Fruit fly (Drosophila melanogaster) ovary, adult (tissue): Measurements from ENCODE around the gene CG13040.

Source experiments
- CG17801 ChIP-seq: fragments of 200-800 bp; optimal IDR thresholded peaks from 2 replicates; lab custom pipeline; 2019; ENCODE audit warnings: missing biosample characterization, mild to moderate bottlenecking, missing genetic modification characterization, moderate library complexity; ENCODE audit not compliant: partially characterized antibody

The CG13040 gene

dm6 chr3L:16323372-16323771 lies 3.2 kb downstream of the CG13040 start, which contains the start of gene CG13059:
Gene CG13059, plus strand, starts transcription at chr3L:16323672.
- no peak for TF ChIP-seq CG17801 (GFP tag; lab: Kevin White, UChicago)

DNA sequence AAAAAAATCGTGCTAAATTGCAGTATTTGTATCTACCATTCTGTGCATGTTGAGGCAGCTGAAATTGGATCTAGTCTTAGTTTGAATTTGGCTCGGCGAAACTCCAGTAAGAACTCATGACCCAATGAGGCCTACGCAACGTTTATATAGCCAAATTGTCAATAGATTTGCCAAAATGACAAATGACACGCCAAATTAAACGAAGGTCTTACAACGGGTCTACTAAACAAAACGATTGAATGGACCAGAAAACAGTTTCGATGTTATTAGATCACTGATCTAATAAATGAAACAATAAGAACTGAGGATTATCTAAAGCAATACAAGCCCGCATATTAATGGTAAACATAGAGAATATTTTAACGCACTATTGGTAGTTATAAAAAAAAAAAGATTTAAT lies 5.4 kb downstream of the CG13040 start, which contains the start of gene CG42718:
Gene CG42718, minus strand, starts transcription at position 101 of the 400 bp plus-strand sequence.
- no peak for TF ChIP-seq CG17801 (GFP tag; lab: Kevin White, UChicago)

DNA sequence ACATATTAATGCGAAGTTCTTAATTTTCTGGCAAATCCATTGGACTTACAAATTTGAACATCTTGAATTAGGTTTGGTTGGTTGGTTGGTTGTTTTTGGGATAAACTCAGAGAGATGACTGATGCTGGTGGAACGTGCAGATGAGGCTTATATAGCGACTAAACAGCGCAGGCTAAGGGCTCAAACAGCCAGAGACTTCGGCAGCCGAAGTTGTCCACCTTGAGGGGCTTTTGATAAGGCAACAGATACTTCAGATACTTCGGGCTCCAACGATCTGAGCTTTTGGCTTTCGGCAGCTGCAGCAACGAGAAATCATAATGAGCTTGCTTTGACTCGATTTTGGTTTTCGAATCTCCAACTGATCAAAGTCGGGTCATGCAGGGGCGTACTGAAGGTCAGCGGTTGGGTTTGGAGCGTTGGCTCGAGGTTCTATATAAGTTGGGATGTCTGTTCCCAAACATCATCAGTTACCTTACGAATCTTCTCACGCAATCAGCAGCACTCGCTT lies 7.1 kb downstream of the CG13040 start, which contains the start of the genes CG13041 and CG13060:
Gene CG13041, minus strand, starts transcription at position 128 of the 508 bp plus-strand sequence.
Gene CG13060, plus strand, starts transcription at position 458 of the 508 bp plus-strand sequence.
- no peak for TF ChIP-seq CG17801 (GFP tag; lab: Kevin White, UChicago)

- TF ChIP-seq CG17801 (GFP tag; lab: Kevin White, UChicago): no peak
Observed at dm6 chr3L:16317724-16318123, 8.8 kb downstream of the CG13040 start, which contains the start of gene Nplp3. Gene Nplp3, plus strand, starts transcription at chr3L:16318024.

DNA sequence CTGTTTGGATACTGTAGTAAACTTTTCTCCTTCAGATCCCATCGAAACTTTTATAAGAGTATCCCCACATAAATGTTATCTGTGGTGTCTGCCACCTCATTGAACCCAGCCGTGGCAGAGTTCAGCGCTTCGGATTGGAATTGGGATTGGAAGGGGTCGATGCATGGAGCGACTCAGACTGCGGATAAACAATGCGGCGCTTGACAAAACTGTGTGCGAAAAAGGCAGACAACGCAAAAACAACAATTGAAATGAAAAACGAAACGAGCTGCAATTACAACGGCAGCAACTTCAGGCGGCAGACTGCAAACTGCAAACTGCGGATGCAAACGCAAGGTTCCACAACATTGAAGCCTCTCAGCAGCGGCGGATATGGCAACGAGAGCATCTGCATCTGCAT lies 12.6 kb downstream of the CG13040 start, which contains the start of gene CG13062:
Gene CG13062, plus strand, starts transcription at position 301 of the 400 bp plus-strand sequence.
- TF ChIP-seq CG17801 (GFP tag; lab: Kevin White, UChicago): no peak

DNA sequence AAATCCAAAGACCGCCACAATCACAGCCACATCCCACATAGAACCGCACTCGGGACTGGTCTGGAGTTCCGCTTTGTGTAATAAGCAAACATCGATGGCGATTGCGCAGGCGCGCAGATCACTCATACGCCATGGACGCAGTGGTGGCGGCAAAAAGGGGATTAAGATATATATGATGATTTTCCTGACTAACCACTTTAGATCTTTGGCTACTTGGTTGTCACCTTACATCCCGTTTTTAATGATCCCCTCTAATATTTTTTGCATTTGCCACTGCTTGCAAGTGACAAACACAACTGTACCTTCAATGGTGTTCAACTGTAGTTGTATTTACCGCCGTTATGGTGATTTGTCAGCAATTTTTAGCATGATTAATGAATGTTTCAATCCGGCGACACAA lies 16.6 kb downstream of the CG13040 start:
- TF ChIP-seq CG17801 (GFP tag; lab: Kevin White, UChicago): no peak

- no peak for TF ChIP-seq CG17801 (GFP tag; lab: Kevin White, UChicago)
Observed at dm6 chr3L:16308380-16308779, 18.2 kb downstream of the CG13040 start, which contains the start of gene CG13042. Gene CG13042, minus strand, starts transcription at chr3L:16308480.

dm6 chr3L:16305820-16306650 lies 20.5 kb downstream of the CG13040 start, which contains the start of the genes CG13043 and CG13063:
Gene CG13043, minus strand, starts transcription at chr3L:16305870.
Gene CG13063, plus strand, starts transcription at chr3L:16306600.
- TF ChIP-seq CG17801 (GFP tag; lab: Kevin White, UChicago): no peak

DNA sequence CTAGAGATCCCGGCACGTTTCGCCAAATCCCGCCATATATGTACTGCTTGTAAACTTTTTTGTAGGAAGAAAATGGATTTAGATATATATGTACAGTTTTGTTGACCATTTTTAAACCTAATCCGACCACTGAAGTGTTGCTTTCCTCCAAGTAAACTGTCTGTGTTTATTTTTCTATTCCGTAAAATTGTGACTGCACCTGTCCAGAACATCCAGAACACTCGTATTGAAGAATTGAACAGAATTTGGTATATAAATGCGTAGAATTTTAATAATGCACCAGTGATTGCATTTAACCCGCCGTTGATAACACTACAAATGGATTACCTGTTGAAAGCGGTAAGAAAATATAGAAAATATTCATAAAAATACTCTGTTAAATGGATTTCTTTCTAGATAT lies 22.6 kb downstream of the CG13040 start, which contains the start of gene CG43249:
Gene CG43249, plus strand, starts transcription at position 301 of the 400 bp plus-strand sequence.
- TF ChIP-seq CG17801 (GFP tag; lab: Kevin White, UChicago): no peak

DNA sequence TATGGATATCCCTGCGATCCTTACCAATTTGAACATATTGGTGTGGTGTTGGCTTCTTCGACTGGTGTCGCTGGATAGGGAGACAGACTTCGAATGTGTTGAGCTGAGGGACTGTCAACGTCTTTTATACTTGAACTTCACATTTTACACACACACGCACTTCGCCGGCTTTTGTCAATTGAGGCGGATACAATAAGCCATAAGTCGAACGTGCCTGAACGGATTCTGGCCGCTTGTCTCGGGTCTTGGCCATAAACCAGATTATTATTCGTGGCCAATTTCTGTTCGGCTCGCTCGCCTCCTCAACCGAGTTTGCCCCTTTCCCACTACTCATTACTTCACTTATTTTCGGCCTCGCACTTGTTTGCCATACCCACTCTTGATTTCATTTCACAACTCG lies 23.5 kb downstream of the CG13040 start, which contains the start of gene CG13044:
Gene CG13044, minus strand, starts transcription at position 101 of the 400 bp plus-strand sequence.
- TF ChIP-seq CG17801 (GFP tag; lab: Kevin White, UChicago): no peak

DNA sequence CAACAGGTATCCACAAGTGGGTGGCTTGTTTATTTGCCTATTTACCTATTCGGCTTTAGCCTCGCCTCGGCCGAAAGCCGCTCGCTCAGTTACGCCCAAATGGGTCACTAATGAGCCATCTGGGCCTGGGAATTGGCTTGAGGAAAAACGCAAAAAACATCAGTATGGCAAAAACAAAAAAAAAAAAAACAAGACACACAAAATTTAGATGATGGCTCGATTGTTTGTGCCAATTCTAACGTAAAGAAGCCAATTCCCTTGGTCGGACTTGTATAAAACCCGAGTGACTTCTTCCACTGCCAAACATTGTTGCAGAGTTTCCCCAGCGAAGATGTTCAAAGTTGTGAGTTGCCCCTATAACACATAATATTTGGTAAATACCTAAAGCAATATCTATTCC lies 25.4 kb downstream of the CG13040 start, which contains the start of gene CG4982:
Gene CG4982, plus strand, starts transcription at position 301 of the 400 bp plus-strand sequence.
- no peak for TF ChIP-seq CG17801 (GFP tag; lab: Kevin White, UChicago)

dm6 chr3L:16295447-16295846 lies 31.1 kb downstream of the CG13040 start, which contains the start of gene CG4962:
Gene CG4962, minus strand, starts transcription at chr3L:16295547.
- TF ChIP-seq CG17801 (GFP tag; lab: Kevin White, UChicago): no peak

dm6 chr3L:16291678-16292077 lies 34.9 kb downstream of the CG13040 start:
- no peak for TF ChIP-seq CG17801 (GFP tag; lab: Kevin White, UChicago)

DNA sequence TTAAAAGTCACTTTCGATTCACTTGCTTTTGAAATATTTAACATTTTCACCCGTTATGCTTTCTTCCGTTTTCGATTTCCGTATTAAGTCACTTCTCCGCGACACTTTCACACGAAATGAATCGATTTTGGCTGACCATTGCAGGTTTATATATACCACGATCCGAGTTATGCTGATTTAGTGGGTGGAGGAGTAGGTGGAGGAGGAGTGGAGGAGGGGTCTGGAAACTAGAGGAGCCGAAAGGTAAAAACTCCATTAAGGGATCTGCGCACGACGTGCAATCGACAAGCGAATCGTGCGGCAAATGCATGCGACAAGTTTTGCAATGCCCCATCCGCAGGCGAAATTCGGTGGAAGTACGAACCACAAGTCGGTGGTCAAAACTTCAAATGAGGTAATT lies 35.7 kb downstream of the CG13040 start, which contains the start of gene CG13045:
Gene CG13045, minus strand, starts transcription at position 101 of the 400 bp plus-strand sequence.
- TF ChIP-seq CG17801 (GFP tag; lab: Kevin White, UChicago): no peak

dm6 chr3L:16289067-16289466 lies 37.5 kb downstream of the CG13040 start:
- TF ChIP-seq CG17801 (GFP tag; lab: Kevin White, UChicago): no peak
